Worm (Caenorhabditis elegans) whole organism, mixed stage, embryonic: ENCODE data around the gene F18F11.4.

Experiments
- ceh-39 ChIP-seq: fragments of 150-350 bp; optimal IDR thresholded peaks from 2 replicates; lab custom pipeline; 2014; ENCODE audit warnings: missing biosample characterization, missing genetic modification characterization
- ceh-43 ChIP-seq: fragments of 200-800 bp; sonication (Bioruptor generic); optimal IDR thresholded peaks from 2 replicates; lab custom pipeline; 2018; ENCODE audit warnings: mild to moderate bottlenecking, missing genetic modification characterization, moderate library complexity, missing compliant biosample characterization
- elt-1 ChIP-seq: sonication (generic microtip); optimal IDR thresholded peaks from 2 replicates; lab custom pipeline; 2017; ENCODE audit warnings: missing genetic modification characterization, mild to moderate bottlenecking, missing compliant biosample characterization, antibody characterized with exemption, moderate library complexity, borderline replicate concordance; ENCODE audit not compliant: insufficient read depth
- elt-3 ChIP-seq: fragments of 150-350 bp; optimal IDR thresholded peaks from 2 replicates; lab custom pipeline; 2014; ENCODE audit warnings: missing biosample characterization, missing genetic modification characterization
- lin-13 ChIP-seq: fragments of 150-350 bp; optimal IDR thresholded peaks from 2 replicates; lab custom pipeline; 2014; ENCODE audit warnings: missing biosample characterization, missing genetic modification characterization
- lsy-2 ChIP-seq: fragments of 150-350 bp; optimal IDR thresholded peaks from 2 replicates; lab custom pipeline; 2014; ENCODE audit warnings: missing biosample characterization, missing genetic modification characterization
- mep-1 ChIP-seq: fragments of 150-350 bp; optimal IDR thresholded peaks from 2 replicates; lab custom pipeline; 2017; ENCODE audit warnings: missing biosample characterization, missing genetic modification reagents, missing genetic modification characterization, inconsistent platforms
- nhr-12 ChIP-seq: fragments of 150-350 bp; optimal IDR thresholded peaks from 2 replicates; lab custom pipeline; 2014; ENCODE audit warnings: missing biosample characterization, missing genetic modification characterization
- nhr-76 ChIP-seq: sonication (generic microtip); optimal IDR thresholded peaks from 2 replicates; lab custom pipeline; 2017; ENCODE audit warnings: missing biosample characterization, missing genetic modification characterization
- unc-120 ChIP-seq: sonication (generic microtip); optimal IDR thresholded peaks from 2 replicates; lab custom pipeline; 2017; ENCODE audit warnings: missing genetic modification characterization, missing compliant biosample characterization; ENCODE audit not compliant: poor library complexity, severe bottlenecking

- TF ChIP-seq nhr-76 (tag; lab: Kevin White, UChicago), result no peak
- TF ChIP-seq ceh-43 (GFP tag; lab: Kevin White, UChicago), result no peak
- TF ChIP-seq ceh-39 (tag; lab: Kevin White, UChicago), result no peak
- no peak for TF ChIP-seq elt-1
- peak; percentile 32 for TF ChIP-seq lsy-2 (tag; lab: Kevin White, UChicago)
- TF ChIP-seq mep-1 (tag; lab: Kevin White, UChicago), result no peak
- no peak for TF ChIP-seq nhr-12 (tag; lab: Kevin White, UChicago)
- TF ChIP-seq lin-13 (tag; lab: Kevin White, UChicago), result no peak
- TF ChIP-seq elt-3 (tag; lab: Kevin White, UChicago), result no peak
- peak; percentile 62 for TF ChIP-seq unc-120
Measured at ce11 chrIV:372146-372789, 41.6 kb downstream of the F18F11.4 start.
